Fruit fly (Drosophila melanogaster) whole organism: ENCODE measurements around the gene Doc1.

Experiments
- CG8478 ChIP-seq: fragments of >200 bp; optimal IDR thresholded peaks from 2 replicates; lab custom pipeline; 2018; ENCODE audit warnings: inconsistent platforms
- Dll ChIP-seq: fragments of >200 bp; optimal IDR thresholded peaks from 2 replicates; lab custom pipeline; 2017
- psq ChIP-seq: fragments of >200 bp; optimal IDR thresholded peaks from 2 replicates; lab custom pipeline; 2017
- usp ChIP-seq: fragments of >200 bp; optimal IDR thresholded peaks from 2 replicates; lab custom pipeline; 2017; ENCODE audit warnings: missing biosample characterization, missing genetic modification characterization, mixed read lengths

DNA sequence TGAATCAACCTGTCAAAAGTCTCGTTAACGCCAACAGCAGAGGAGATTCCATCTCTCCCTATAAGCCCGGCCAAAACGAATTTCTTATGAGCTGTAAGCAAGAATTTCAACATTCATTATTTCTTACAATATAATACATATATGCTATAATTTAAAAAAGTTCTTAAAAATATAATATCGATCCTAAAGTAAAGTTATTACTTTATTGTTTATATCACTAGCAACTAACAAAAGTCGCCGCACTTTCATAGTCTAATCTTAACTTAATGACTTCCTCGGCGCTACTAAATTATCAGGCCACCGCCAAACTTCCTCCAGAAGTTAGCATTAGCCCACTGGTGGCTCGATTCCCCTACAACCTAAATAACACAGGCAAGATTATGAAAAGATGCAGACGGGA, 7.6 kb upstream of the Doc1 start:
- TF ChIP-seq psq (no peak), Dll (lab: Kevin White, UChicago) (no peak), usp (GFP tag; lab: Kevin White, UChicago) (no peak), CG8478 (lab: Kevin White, UChicago) (no peak)
